Worm (Caenorhabditis elegans) whole organism, L3 larva: ENCODE data around the gene tor-2.
A peak's percentile ranks its signal among the peaks of the same experiment; 100 is the strongest.

ENCODE experiments used
- R02D3.7 ChIP-seq: fragments of 150-350 bp; optimal IDR thresholded peaks from 2 replicates; lab custom pipeline; 2014; ENCODE audit warnings: missing biosample characterization, missing genetic modification characterization
- ama-1 ChIP-seq: fragments of 150-350 bp; optimal IDR thresholded peaks from 2 replicates; lab custom pipeline; 2018
- ceh-16 ChIP-seq: sonication (generic microtip); optimal IDR thresholded peaks from 2 replicates; lab custom pipeline; 2017; ENCODE audit warnings: missing biosample characterization, missing genetic modification characterization
- ceh-28 ChIP-seq: fragments of 150-350 bp; optimal IDR thresholded peaks from 2 replicates; lab custom pipeline; 2014; ENCODE audit warnings: missing biosample characterization, missing genetic modification reagents, missing genetic modification characterization
- ceh-82 ChIP-seq: fragments of 150-350 bp; optimal IDR thresholded peaks from 2 replicates; lab custom pipeline; 2014; ENCODE audit warnings: missing biosample characterization, missing genetic modification characterization
- ceh-9 ChIP-seq: sonication (generic microtip); optimal IDR thresholded peaks from 2 replicates; lab custom pipeline; 2018; ENCODE audit warnings: missing biosample characterization, missing genetic modification characterization
- egl-27 ChIP-seq: sonication (generic microtip); optimal IDR thresholded peaks from 4 replicates; lab custom pipeline; 2017; ENCODE audit warnings: missing biosample characterization, missing genetic modification reagents, missing genetic modification characterization
- elt-2 ChIP-seq: sonication (generic microtip); optimal IDR thresholded peaks from 2 replicates; lab custom pipeline; 2016; ENCODE audit warnings: missing genetic modification reagents, mild to moderate bottlenecking, missing genetic modification characterization, missing compliant biosample characterization
- elt-3 ChIP-seq, 3 experiments: fragments of 150-350 bp in 1 of 3; sonication (generic microtip) in 2 of 3; optimal IDR thresholded peaks; 2 replicates in 2 of 3; 4 replicates in 1 of 3; lab custom pipeline; 2014 to 2017; ENCODE audit warnings: missing biosample characterization in 3 of 3, missing genetic modification characterization in 3 of 3
- fkh-10 ChIP-seq: sonication (generic microtip); optimal IDR thresholded peaks from 2 replicates; lab custom pipeline; 2017; ENCODE audit warnings: missing biosample characterization, missing genetic modification reagents, missing genetic modification characterization
- fkh-2 ChIP-seq: fragments of 150-350 bp; optimal IDR thresholded peaks from 2 replicates; lab custom pipeline; 2014; ENCODE audit warnings: missing biosample characterization, missing genetic modification reagents, missing genetic modification characterization
- hmg-11 ChIP-seq: sonication (generic microtip); optimal IDR thresholded peaks from 2 replicates; lab custom pipeline; 2016; ENCODE audit warnings: missing genetic modification characterization, missing compliant biosample characterization
- lin-15B ChIP-seq: fragments of 150-350 bp; optimal IDR thresholded peaks from 2 replicates; lab custom pipeline; 2014; ENCODE audit warnings: missing biosample characterization, missing genetic modification characterization
- lin-39 ChIP-seq: fragments of 150-350 bp; optimal IDR thresholded peaks from 2 replicates; lab custom pipeline; 2018; ENCODE audit warnings: missing biosample characterization, missing genetic modification reagents, missing genetic modification characterization
- mdl-1 ChIP-seq: fragments of 150-350 bp; optimal IDR thresholded peaks from 2 replicates; lab custom pipeline; 2014; ENCODE audit warnings: missing biosample characterization, missing genetic modification characterization
- nfya-1 ChIP-seq: sonication (generic microtip); optimal IDR thresholded peaks from 2 replicates; lab custom pipeline; 2017; ENCODE audit warnings: missing genetic modification characterization, mild to moderate bottlenecking, missing compliant biosample characterization, antibody characterized with exemption, moderate library complexity; ENCODE audit not compliant: insufficient read depth
- nhr-11 ChIP-seq: fragments of 150-350 bp; optimal IDR thresholded peaks from 2 replicates; lab custom pipeline; 2014; ENCODE audit warnings: missing biosample characterization, missing genetic modification characterization
- nhr-23 ChIP-seq: fragments of 150-350 bp; optimal IDR thresholded peaks from 2 replicates; lab custom pipeline; 2014; ENCODE audit warnings: missing biosample characterization, missing genetic modification reagents, missing genetic modification characterization
- nhr-237 ChIP-seq: fragments of 150-350 bp; optimal IDR thresholded peaks from 2 replicates; lab custom pipeline; 2014; ENCODE audit warnings: missing biosample characterization, missing genetic modification characterization
- nhr-25 ChIP-seq: sonication (generic microtip); optimal IDR thresholded peaks from 2 replicates; lab custom pipeline; 2017; ENCODE audit warnings: missing biosample characterization, missing genetic modification characterization
- nhr-28 ChIP-seq: fragments of 150-350 bp; optimal IDR thresholded peaks from 2 replicates; lab custom pipeline; 2014; ENCODE audit warnings: missing biosample characterization, missing genetic modification characterization
- nhr-43 ChIP-seq: sonication (generic microtip); optimal IDR thresholded peaks from 2 replicates; lab custom pipeline; 2016; ENCODE audit warnings: mild to moderate bottlenecking, missing genetic modification characterization, missing compliant biosample characterization; ENCODE audit not compliant: poor library complexity, severe bottlenecking
- nhr-67 ChIP-seq: fragments of 150-350 bp; optimal IDR thresholded peaks from 2 replicates; lab custom pipeline; 2014; ENCODE audit warnings: missing biosample characterization, missing genetic modification characterization
- nhr-76 ChIP-seq: fragments of 150-350 bp; sonication (generic microtip); optimal IDR thresholded peaks from 5 replicates; lab custom pipeline; 2014; ENCODE audit warnings: missing biosample characterization, missing genetic modification characterization
- pha-4 ChIP-seq: fragments of 150-350 bp; optimal IDR thresholded peaks from 2 replicates; lab custom pipeline; 2014; ENCODE audit warnings: missing biosample characterization, missing genetic modification reagents, missing genetic modification characterization
- pqm-1 ChIP-seq: fragments of 150-350 bp; optimal IDR thresholded peaks from 2 replicates; lab custom pipeline; 2017; ENCODE audit warnings: missing biosample characterization, missing genetic modification characterization, inconsistent platforms
- skn-1 ChIP-seq: fragments of 150-350 bp; optimal IDR thresholded peaks from 2 replicates; lab custom pipeline; 2014; ENCODE audit warnings: missing biosample characterization, missing genetic modification characterization
- snpc-4 ChIP-seq: fragments of 150-350 bp; optimal IDR thresholded peaks from 2 replicates; lab custom pipeline; 2014; ENCODE audit warnings: missing biosample characterization, missing genetic modification characterization
- tbx-2 ChIP-seq: sonication (generic microtip); optimal IDR thresholded peaks from 2 replicates; lab custom pipeline; 2016; ENCODE audit warnings: mild to moderate bottlenecking, missing genetic modification characterization, missing compliant biosample characterization
- unc-39 ChIP-seq: sonication (generic microtip); optimal IDR thresholded peaks from 4 replicates; lab custom pipeline; 2017; ENCODE audit warnings: missing biosample characterization, missing genetic modification characterization
- unc-62 ChIP-seq: fragments of 150-350 bp; sonication (generic microtip); optimal IDR thresholded peaks from 4 replicates; lab custom pipeline; 2014; ENCODE audit warnings: missing biosample characterization, missing genetic modification reagents, missing genetic modification characterization
- zag-1 ChIP-seq: fragments of 150-350 bp; optimal IDR thresholded peaks from 2 replicates; lab custom pipeline; 2014; ENCODE audit warnings: missing biosample characterization, missing genetic modification characterization
- ztf-11 ChIP-seq: fragments of 150-350 bp; optimal IDR thresholded peaks from 2 replicates; lab custom pipeline; 2014; ENCODE audit warnings: missing biosample characterization, missing genetic modification characterization
- ztf-4 ChIP-seq: fragments of 150-350 bp; optimal IDR thresholded peaks from 2 replicates; lab custom pipeline; 2014; ENCODE audit warnings: missing biosample characterization, missing genetic modification characterization

The tor-2 gene

DNA sequence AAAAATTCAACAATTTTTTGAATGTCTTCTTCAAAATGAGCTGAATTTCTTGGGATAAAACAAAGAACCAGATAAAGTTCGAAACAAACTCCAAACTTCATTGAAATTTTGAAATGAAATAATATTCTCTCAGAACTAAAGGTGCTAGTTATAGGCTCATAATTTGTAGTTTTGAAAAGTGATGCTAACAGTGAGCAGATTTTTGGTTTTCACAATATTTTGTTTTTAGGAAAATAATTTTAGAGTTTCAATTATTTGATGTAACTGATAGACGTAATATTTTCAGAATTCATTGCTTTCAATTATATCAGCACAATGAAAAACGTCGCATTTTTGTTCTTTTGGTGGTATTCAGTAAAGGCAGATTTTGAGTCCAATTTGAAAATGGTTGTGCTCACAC, 35.9 kb upstream of the tor-2 start, which contains the start of the genes irld-56 and irld-55:
TSS of gene irld-56 (minus strand) at position 101 of the 400 bp plus-strand sequence.
TSS of gene irld-55 (plus strand) at position 316 of the 400 bp plus-strand sequence.
- TF ChIP-seq lin-15B (tag; lab: Kevin White, UChicago), result no peak
- TF ChIP-seq pqm-1 (tag; lab: Kevin White, UChicago), result no peak
- no peak for TF ChIP-seq fkh-2 (tag; lab: Kevin White, UChicago)
- TF ChIP-seq elt-2 (tag; lab: Kevin White, UChicago), result no peak
- no peak for TF ChIP-seq egl-27 (tag; lab: Kevin White, UChicago)
- no peak for TF ChIP-seq skn-1
- TF ChIP-seq ceh-28 (tag; lab: Kevin White, UChicago), result no peak
- TF ChIP-seq pha-4, result no peak
- no peak for TF ChIP-seq nhr-237 (tag; lab: Kevin White, UChicago)

DNA sequence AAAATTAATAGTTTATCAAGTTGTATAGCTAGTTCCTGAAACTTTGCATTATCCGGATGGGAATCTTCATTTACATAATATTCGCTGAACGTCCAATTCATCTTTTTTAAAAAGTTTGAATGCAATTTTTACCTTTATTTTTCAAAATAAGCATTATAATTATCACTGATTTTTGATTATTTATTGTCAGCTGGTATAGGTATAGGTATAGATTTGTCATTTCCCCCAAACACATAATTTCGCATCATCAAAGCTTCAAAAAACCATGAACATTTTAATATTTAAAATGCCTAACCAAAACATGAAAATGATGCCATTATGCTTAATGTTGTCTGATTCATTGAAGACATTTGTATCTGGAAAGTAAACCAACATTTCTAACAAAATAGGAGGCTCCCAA, 31.9 kb upstream of the tor-2 start, which contains the start of gene srw-63:
TSS of gene srw-63 (minus strand) at position 101 of the 400 bp plus-strand sequence.
- TF ChIP-seq mdl-1 (tag; lab: Kevin White, UChicago) (no peak), ceh-9 (tag; lab: Kevin White, UChicago) (no peak), unc-62 (GFP tag; lab: Kevin White, UChicago) (no peak), R02D3.7 (tag; lab: Kevin White, UChicago) (no peak), snpc-4 (tag; lab: Kevin White, UChicago) (no peak), lin-39 (tag; lab: Kevin White, UChicago) (no peak), pqm-1 (tag; lab: Kevin White, UChicago) (no peak), nfya-1 (tag; lab: Kevin White, UChicago) (no peak), ama-1 (lab: Kevin White, UChicago) (no peak), zag-1 (tag; lab: Kevin White, UChicago) (no peak), ceh-16 (tag; lab: Kevin White, UChicago) (no peak), nhr-25 (tag; lab: Kevin White, UChicago) (no peak), egl-27 (tag; lab: Kevin White, UChicago) (no peak), fkh-2 (tag; lab: Kevin White, UChicago) (no peak), nhr-23 (tag; lab: Kevin White, UChicago) (no peak), tbx-2 (tag; lab: Kevin White, UChicago) (no peak), nhr-43 (tag; lab: Kevin White, UChicago) (no peak), unc-39 (tag; lab: Kevin White, UChicago) (no peak), ztf-4 (no peak), elt-3 (tag; optimal IDR thresholded peaks at IDR 0.05; lab: Kevin White, UChicago) (no peak)

DNA sequence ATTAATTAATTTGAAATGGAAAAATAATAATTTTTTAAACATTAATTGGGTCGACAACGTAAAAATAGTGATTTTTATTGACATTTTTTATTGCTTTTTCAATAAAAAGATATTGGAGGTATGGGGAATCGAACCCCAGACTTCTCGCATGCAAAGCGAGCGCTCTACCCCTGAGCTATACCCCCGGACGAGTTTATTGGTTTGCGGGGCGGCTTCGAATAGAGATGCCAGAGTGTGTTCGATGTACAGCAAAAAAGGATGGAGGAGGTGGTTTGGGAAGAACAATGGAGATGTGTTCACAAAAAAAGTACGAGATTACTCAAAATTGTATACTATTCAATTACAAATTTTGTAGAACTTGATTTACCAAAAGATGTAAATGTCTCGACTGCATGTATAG, 29.8 kb upstream of the tor-2 start:
- TF ChIP-seq nhr-28 (tag; lab: Kevin White, UChicago) (no peak), lin-39 (tag; lab: Kevin White, UChicago) (peak; percentile 48), pqm-1 (tag; lab: Kevin White, UChicago) (peak; percentile 16), nfya-1 (tag; lab: Kevin White, UChicago) (peak; percentile 63), hmg-11 (peak; percentile 74), snpc-4 (tag; lab: Kevin White, UChicago) (peak; percentile 98), nhr-43 (tag; lab: Kevin White, UChicago) (peak; percentile 53), tbx-2 (tag; lab: Kevin White, UChicago) (peak; percentile 24), ceh-16 (tag; lab: Kevin White, UChicago) (no peak)

DNA sequence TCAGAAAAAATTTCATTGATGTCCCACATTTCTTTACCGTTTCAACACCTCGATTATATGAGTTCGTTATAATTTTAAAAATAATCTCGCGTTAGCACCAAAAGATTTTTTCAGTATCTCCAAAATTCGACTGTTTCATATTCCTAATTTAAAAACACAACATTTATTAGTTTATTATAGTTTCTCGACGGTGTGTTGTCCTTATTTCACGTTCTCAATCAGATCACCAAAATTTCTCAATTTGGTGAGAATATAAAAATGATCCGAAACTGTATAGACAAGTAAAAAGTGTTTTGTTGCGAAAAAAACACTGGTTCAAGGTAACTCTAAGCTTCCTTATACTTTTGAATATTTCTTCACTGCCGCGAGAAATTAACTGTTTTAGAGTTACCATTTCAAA, 24.8 kb upstream of the tor-2 start:
- TF ChIP-seq nhr-76 (tag; lab: Kevin White, UChicago) (no peak), elt-2 (tag; lab: Kevin White, UChicago) (no peak), unc-62 (GFP tag; lab: Kevin White, UChicago) (no peak), ceh-82 (tag; lab: Kevin White, UChicago) (no peak), nhr-67 (tag; lab: Kevin White, UChicago) (no peak), nhr-25 (tag; lab: Kevin White, UChicago) (no peak), lin-39 (tag; lab: Kevin White, UChicago) (no peak), ztf-11 (tag; lab: Kevin White, UChicago) (no peak)

DNA sequence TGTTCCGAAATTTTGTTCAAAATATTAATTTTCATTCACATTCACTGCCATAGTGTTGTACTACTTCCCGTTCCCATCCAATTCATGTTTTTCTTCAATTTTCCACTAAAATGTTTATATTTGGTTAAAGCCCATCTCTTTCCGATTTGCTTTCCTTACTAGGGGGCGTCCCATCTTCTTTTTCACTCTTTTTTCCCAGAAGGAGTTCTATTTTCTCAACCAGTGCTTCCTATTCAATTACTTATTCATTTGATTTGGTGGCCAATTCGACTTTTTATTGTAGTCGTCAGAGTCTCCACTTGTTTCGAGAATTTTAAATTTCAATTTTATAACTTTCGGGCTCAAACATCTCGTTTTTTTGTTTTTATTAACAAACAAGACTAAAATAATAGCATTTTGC, 17.8 kb upstream of the tor-2 start:
- no peak for TF ChIP-seq ceh-28 (tag; lab: Kevin White, UChicago)
- TF ChIP-seq nfya-1 (tag; lab: Kevin White, UChicago), result no peak
- TF ChIP-seq fkh-10 (GFP tag; lab: Kevin White, UChicago), result peak; percentile 55
- no peak for TF ChIP-seq nhr-11
